Fruit fly (Drosophila melanogaster) whole organism, adult: Measurements from ENCODE around the gene CG32712.

ENCODE experiments used
- CG11617 ChIP-seq: fragments of 200-800 bp; sonication (Bioruptor generic); optimal IDR thresholded peaks from 2 replicates; lab custom pipeline; 2017; ENCODE audit warnings: mild to moderate bottlenecking, missing biosample characterization, missing genetic modification reagents, missing genetic modification characterization
- CG12768 ChIP-seq: fragments of 200-800 bp; sonication (Bioruptor generic); optimal IDR thresholded peaks from 2 replicates; lab custom pipeline; 2017; ENCODE audit warnings: missing biosample characterization, missing genetic modification characterization, mild to moderate bottlenecking, moderate library complexity, missing genetic modification reagents
- CG1620 ChIP-seq: fragments of 200-800 bp; sonication (Bioruptor generic); optimal IDR thresholded peaks from 2 replicates; lab custom pipeline; 2016; ENCODE audit warnings: missing biosample characterization, missing genetic modification characterization
- CG33017 ChIP-seq: fragments of 200-800 bp; sonication (Bioruptor generic); optimal IDR thresholded peaks from 2 replicates; lab custom pipeline; 2018; ENCODE audit warnings: missing biosample characterization, mild to moderate bottlenecking, missing genetic modification characterization, moderate library complexity
- CG5204 ChIP-seq: fragments of 200-800 bp; sonication (Bioruptor generic); optimal IDR thresholded peaks from 2 replicates; lab custom pipeline; 2016; ENCODE audit warnings: missing biosample characterization, missing genetic modification characterization
- CG7045 ChIP-seq: fragments of 200-800 bp; sonication (Bioruptor generic); optimal IDR thresholded peaks from 2 replicates; lab custom pipeline; 2017; ENCODE audit warnings: missing biosample characterization, mild to moderate bottlenecking, missing genetic modification characterization
- CG7101 ChIP-seq: fragments of 200-800 bp; sonication (Bioruptor generic); optimal IDR thresholded peaks from 2 replicates; lab custom pipeline; 2018; ENCODE audit warnings: missing biosample characterization, mild to moderate bottlenecking, missing genetic modification characterization, moderate library complexity
- Crg-1 ChIP-seq: fragments of 200-800 bp; sonication (Bioruptor generic); optimal IDR thresholded peaks from 2 replicates; lab custom pipeline; 2016; ENCODE audit warnings: missing biosample characterization, missing genetic modification characterization
- bab1 ChIP-seq: fragments of 200-800 bp; sonication (Bioruptor generic); optimal IDR thresholded peaks from 3 replicates; lab custom pipeline; 2019; ENCODE audit warnings: missing biosample characterization, mild to moderate bottlenecking, missing genetic modification characterization, moderate library complexity
- kay ChIP-seq: fragments of 200-800 bp; sonication (Bioruptor generic); peaks from one replicate; lab custom pipeline; 2016; ENCODE audit warnings: missing biosample characterization, missing genetic modification characterization, borderline replicate concordance
- ovo ChIP-seq: fragments of 200-800 bp; sonication (Bioruptor generic); optimal IDR thresholded peaks from 2 replicates; lab custom pipeline; 2016; ENCODE audit warnings: missing biosample characterization, missing genetic modification characterization
- toe ChIP-seq: fragments of 200-800 bp; sonication (Bioruptor generic); optimal IDR thresholded peaks from 2 replicates; lab custom pipeline; 2016; ENCODE audit warnings: missing biosample characterization, missing genetic modification characterization

DNA sequence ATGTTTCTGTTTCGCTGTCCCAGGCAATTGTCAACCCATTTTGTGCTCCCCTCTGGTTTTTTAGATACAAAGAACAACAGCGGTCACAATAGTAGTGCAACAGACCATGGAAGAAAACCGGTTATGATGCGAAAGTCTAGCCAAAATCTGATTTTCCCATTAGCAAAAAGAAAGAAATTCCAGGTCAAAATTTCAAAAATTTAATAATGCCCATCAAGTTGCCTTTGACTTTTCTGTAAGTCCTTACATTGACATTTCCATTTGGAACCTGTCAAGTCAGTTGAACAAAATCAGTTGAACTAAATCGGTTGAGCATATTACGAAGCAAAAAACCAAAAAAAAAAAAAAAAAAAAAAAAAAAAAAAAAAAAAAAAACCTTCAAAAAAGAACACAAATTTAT lies 16.7 kb downstream of the CG32712 start:
- TF ChIP-seq CG1620 (GFP tag; lab: Kevin White, UChicago): peak; percentile 2
- no peak for TF ChIP-seq CG7101 (tag; lab: Kevin White, UChicago)
- TF ChIP-seq ovo: no peak
- no peak for TF ChIP-seq CG12768 (GFP tag; lab: Kevin White, UChicago)
- no peak for TF ChIP-seq CG33017 (tag; lab: Kevin White, UChicago)
- TF ChIP-seq bab1 (GFP tag; lab: Kevin White, UChicago): no peak
- TF ChIP-seq toe (GFP tag; lab: Kevin White, UChicago): no peak
- TF ChIP-seq kay: no peak
- no peak for TF ChIP-seq CG11617 (GFP tag; lab: Kevin White, UChicago)
- no peak for TF ChIP-seq CG5204 (GFP tag; lab: Kevin White, UChicago)
- TF ChIP-seq CG7045 (GFP tag; lab: Kevin White, UChicago): no peak
- no peak for TF ChIP-seq Crg-1
